Fruit fly (Drosophila melanogaster): ENCODE measurements around the gene CG14074.

The CG14074 gene

dm6 chr3L:18861893-18862292, 4.1 kb upstream of the CG14074 start:
- TF ChIP-seq CrebB (tag; optimal IDR thresholded peaks at IDR 0.05): no peak
- TF ChIP-seq chinmo (GFP tag; IDR thresholded peaks at IDR 0.05; ENCODE audit: partially characterized antibody): peak; percentile 65; the same call in 1 of the 4 replicates
- TF ChIP-seq Ets65A (GFP tag): peak; percentile 44
- TF ChIP-seq sens-2 (GFP tag; IDR thresholded peaks at IDR 0.05): no peak
- no peak for TF ChIP-seq Ptx1 (GFP tag; IDR thresholded peaks at IDR 0.05)
- no peak for TF ChIP-seq CG11085 (GFP tag; IDR thresholded peaks at IDR 0.05)
- TF ChIP-seq CG9817 (tag; optimal IDR thresholded peaks at IDR 0.05): no peak
- TF ChIP-seq CG15514 (GFP tag; optimal IDR thresholded peaks at IDR 0.05): no peak
- no peak for TF ChIP-seq Bgb (GFP tag; IDR thresholded peaks at IDR 0.05; ENCODE audit: partially characterized antibody)
- TF ChIP-seq CG4360 (GFP tag; IDR thresholded peaks at IDR 0.05): no peak
- no peak for TF ChIP-seq Ssrp (tag; optimal IDR thresholded peaks at IDR 0.05)
- peak; percentile 25 for TF ChIP-seq CG12769 (tag; optimal IDR thresholded peaks at IDR 0.05)

DNA sequence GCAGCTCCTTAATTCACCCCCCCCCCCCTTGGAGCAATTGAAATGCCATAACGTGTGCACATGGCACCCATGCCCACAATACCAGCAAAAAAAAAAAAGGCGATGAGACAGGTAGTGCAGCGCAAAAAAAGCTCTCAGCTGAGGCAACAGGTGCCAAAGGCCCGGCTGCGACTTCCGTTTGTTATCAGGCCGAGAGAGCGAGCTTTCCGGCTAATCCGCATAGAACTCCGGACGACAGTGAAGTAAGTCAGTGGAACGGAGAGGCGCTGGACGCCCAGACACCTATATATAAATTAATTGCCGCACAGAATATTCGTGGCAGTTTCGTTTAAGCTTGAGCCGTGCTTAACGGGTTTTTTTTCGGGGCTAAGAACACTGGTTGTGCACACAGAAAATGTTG, 2.7 kb upstream of the CG14074 start, which contains the start of gene CG6865:
CG6865 (plus strand) TSS at position 321 of the 400 bp plus-strand sequence.
- 0 out of 4 replicates have a peak, but pooled peaks have one; percentile 67 for TF ChIP-seq chinmo (GFP tag; IDR thresholded peaks at IDR 0.05; ENCODE audit: partially characterized antibody)
- no peak for TF ChIP-seq CG32772 (GFP tag; IDR thresholded peaks at IDR 0.05)
- TF ChIP-seq gcm (GFP tag; optimal IDR thresholded peaks at IDR 0.05): no peak
- TF ChIP-seq CG4730 (GFP tag; IDR thresholded peaks at IDR 0.05): no peak
- no peak for TF ChIP-seq NfI (GFP tag; optimal IDR thresholded peaks at IDR 0.05)
- no peak for TF ChIP-seq CG3995 (GFP tag; optimal IDR thresholded peaks at IDR 0.05)
- no peak for TF ChIP-seq CG12155 (GFP tag; optimal IDR thresholded peaks at IDR 0.05)
- no peak for TF ChIP-seq CG11398 (GFP tag; optimal IDR thresholded peaks at IDR 0.05)
- no peak for TF ChIP-seq Nf-YC (tag; optimal IDR thresholded peaks at IDR 0.05)
- peak; percentile 81 for TF ChIP-seq scrt (GFP tag; optimal IDR thresholded peaks at IDR 0.05)
- no peak for TF ChIP-seq Mrtf (GFP tag; IDR thresholded peaks at IDR 0.05)
- TF ChIP-seq inv (GFP tag; IDR thresholded peaks at IDR 0.05; ENCODE audit: partially characterized antibody): no peak
- no peak for TF ChIP-seq Meics (GFP tag; optimal IDR thresholded peaks at IDR 0.05)
- no peak for TF ChIP-seq CG18262 (tag; optimal IDR thresholded peaks at IDR 0.05)

DNA sequence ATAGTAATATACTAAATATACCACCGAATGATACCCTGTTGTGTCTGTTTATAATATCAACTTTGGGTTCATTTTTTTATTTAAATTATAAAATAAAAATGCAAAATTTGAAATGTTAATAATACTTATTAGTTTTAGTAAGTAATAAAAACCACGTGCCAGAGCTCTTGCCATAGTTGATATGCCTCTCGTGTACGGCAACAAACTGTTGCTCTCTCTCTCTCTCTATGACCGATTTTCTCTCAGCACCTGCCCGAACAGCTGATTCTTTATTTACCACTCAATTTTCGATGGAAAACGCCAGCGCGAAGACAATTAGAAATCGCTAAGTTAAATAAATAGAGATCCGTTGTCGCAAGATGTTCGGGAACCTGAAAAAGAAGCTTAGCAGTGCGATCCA, 1.5 kb downstream of the CG14074 start, which contains the start of gene Dysb:
Dysb (plus strand) TSS at position 251 of the 400 bp plus-strand sequence.
- TF ChIP-seq Fer2 (tag; optimal IDR thresholded peaks at IDR 0.05): peak; percentile 72
- TF ChIP-seq Doc3 (GFP tag; IDR thresholded peaks at IDR 0.05; ENCODE audit: partially characterized antibody): peak; percentile 11; the same call in 1 of the 3 replicates
- peak; percentile 90 for TF ChIP-seq CG14441 (GFP tag; IDR thresholded peaks at IDR 0.05)
- TF ChIP-seq CG15696 (tag; optimal IDR thresholded peaks at IDR 0.05): peak; percentile 67
- TF ChIP-seq Myb (GFP tag; optimal IDR thresholded peaks at IDR 0.05): peak; percentile 4
- no peak for TF ChIP-seq CG1792 (GFP tag; optimal IDR thresholded peaks at IDR 0.05)
- peak; percentile 83 for TF ChIP-seq CG10543 (GFP tag; optimal IDR thresholded peaks at IDR 0.05)
- TF ChIP-seq lov (optimal IDR thresholded peaks at IDR 0.05): no peak
- peak; percentile 83 for TF ChIP-seq lov (GFP tag; IDR thresholded peaks at IDR 0.05)
- TF ChIP-seq Jarid2 (GFP tag; optimal IDR thresholded peaks at IDR 0.05): peak; percentile 51
- peak; percentile 34 for TF ChIP-seq pnt (GFP tag; optimal IDR thresholded peaks at IDR 0.05)
- peak; percentile 85 for TF ChIP-seq cwo (GFP tag; optimal IDR thresholded peaks at IDR 0.05)
- TF ChIP-seq Dip2 (GFP tag; IDR thresholded peaks at IDR 0.05): no peak
- TF ChIP-seq CG9876 (GFP tag; optimal IDR thresholded peaks at IDR 0.05): no peak
- TF ChIP-seq tgo (GFP tag; IDR thresholded peaks at IDR 0.05): peak; percentile 91
- TF ChIP-seq CG17829 (tag; optimal IDR thresholded peaks at IDR 0.05): peak; percentile 93
- 0 out of 2 replicates have a peak, but pooled peaks have one; percentile 34 for TF ChIP-seq hbn (GFP tag; IDR thresholded peaks at IDR 0.05; ENCODE audit: partially characterized antibody)
- TF ChIP-seq esg (GFP tag; conservative IDR thresholded peaks at IDR 0.05): peak; percentile 84
- no peak; the same call in 1 of the 2 replicates for TF ChIP-seq sna (GFP tag; IDR thresholded peaks at IDR 0.05; ENCODE audit: partially characterized antibody)
- no peak for TF ChIP-seq CkIIα-i1 (GFP tag; IDR thresholded peaks at IDR 0.05)
- peak; percentile 73 for TF ChIP-seq peb (GFP tag; IDR thresholded peaks at IDR 0.05)
- TF ChIP-seq CG30431 (GFP tag; optimal IDR thresholded peaks at IDR 0.05): peak; percentile 59
- TF ChIP-seq ranshi (GFP tag; IDR thresholded peaks at IDR 0.05): peak; percentile 81
- TF ChIP-seq CG11695 (GFP tag; IDR thresholded peaks at IDR 0.05): peak; percentile 91
